ENCODE assay signal across 4 worm cellular contexts in the genomic region with DNA sequence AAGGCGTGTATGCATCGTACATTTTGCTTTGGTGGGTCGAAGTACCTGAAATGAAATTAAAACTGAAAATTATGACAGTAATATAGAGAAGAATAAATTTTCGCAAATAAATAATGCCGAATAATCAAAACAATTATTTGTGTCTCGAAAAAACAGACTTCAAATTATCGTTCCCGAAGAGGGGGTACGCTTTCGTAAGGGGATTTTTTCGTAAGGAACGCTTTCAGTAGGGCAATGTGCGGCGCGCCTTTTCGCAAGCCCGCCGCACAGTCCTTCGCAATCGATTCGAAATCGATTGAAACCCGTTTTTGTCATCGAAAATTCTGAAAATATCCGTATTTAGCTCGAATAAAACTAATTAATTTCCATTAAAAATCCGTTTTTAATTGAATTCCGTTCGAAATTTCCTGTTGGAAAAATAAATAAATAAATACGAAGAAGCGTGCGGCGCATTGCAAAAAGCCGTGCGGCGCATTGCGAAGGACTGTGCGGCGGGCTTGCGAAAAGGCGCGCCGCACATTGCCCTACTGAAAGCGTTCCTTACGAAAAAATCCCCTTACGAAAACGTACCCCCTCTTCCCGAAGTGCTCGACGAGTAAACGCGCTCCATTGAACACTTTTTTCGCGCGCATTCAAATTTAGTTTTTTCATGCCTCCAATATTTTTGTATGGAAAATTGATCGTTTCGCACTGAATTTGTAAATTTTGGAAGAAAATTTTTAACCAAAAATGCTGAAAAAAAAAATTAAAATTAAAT.
TF ChIP-seq lines count a peak whose summit lies in the region.
"Not testable (repeated sequence)": the region's sequence is repeated elsewhere in the genome, so short reads cannot be mapped to it uniquely, and the experiment has no call there.

Gene vps-39 (minus strand): TSS at position 51 of the 757 bp plus-strand sequence.

TF ChIP-seq in whole organism, L2 larva, 48 proteins besides CTCF, POLR2A, EP300 and RAD21:
- TF ChIP-seq gmeb-1 (tag; optimal IDR thresholded peaks at IDR 0.05; lab: Kevin White, UChicago) (peak; percentile 8), lin-13 (GFP tag; optimal IDR thresholded peaks at IDR 0.05; lab: Kevin White, UChicago) (peak; percentile 4), nhr-129 (tag; optimal IDR thresholded peaks at IDR 0.05; lab: Kevin White, UChicago) (peak; percentile 5), F13H6.1 (tag; optimal IDR thresholded peaks at IDR 0.05; lab: Kevin White, UChicago) (peak; percentile 58), unc-55 (GFP tag; optimal IDR thresholded peaks at IDR 0.05; lab: Kevin White, UChicago) (peak; percentile 25), sma-3 (GFP tag; optimal IDR thresholded peaks at IDR 0.05; lab: Kevin White, UChicago) (peak; percentile 28), lsy-2 (tag; optimal IDR thresholded peaks at IDR 0.05; lab: Kevin White, UChicago) (peak in 1 of 2 experiments; percentile 35), sma-9 (GFP tag; optimal IDR thresholded peaks at IDR 0.05; lab: Kevin White, UChicago) (peak; percentile 28)
- not testable (repeated sequence) for TF ChIP-seq sma-9 (tag; optimal IDR thresholded peaks at IDR 0.05; lab: Kevin White, UChicago)

TF ChIP-seq in whole organism, L4 larva, 104 proteins besides CTCF, POLR2A, EP300 and RAD21 (continues in another document):
- TF ChIP-seq T26A8.4 (GFP tag; IDR thresholded peaks at IDR 0.05; lab: Robert Waterston, UW), result peak; percentile 96
- peak; percentile 47 for TF ChIP-seq duxl-1 (tag; optimal IDR thresholded peaks at IDR 0.05; lab: Kevin White, UChicago; ENCODE audit: poor library complexity)
- TF ChIP-seq lin-1 (GFP tag; IDR thresholded peaks at IDR 0.05; lab: Robert Waterston, UW), result peak; percentile 68
- peak; percentile 94 for TF ChIP-seq D1046.2 (GFP tag; IDR thresholded peaks at IDR 0.05; lab: Robert Waterston, UW)
- TF ChIP-seq mes-2 (tag; optimal IDR thresholded peaks at IDR 0.05; lab: Kevin White, UChicago; ENCODE audit: poor library complexity, severe bottlenecking), result peak; percentile 57
- peak; percentile 86 for TF ChIP-seq Y48G9A.11 (GFP tag; IDR thresholded peaks at IDR 0.05; lab: Robert Waterston, UW)
- TF ChIP-seq hlh-11 (tag; optimal IDR thresholded peaks at IDR 0.05; lab: Kevin White, UChicago), result peak; percentile 54
- peak; percentile 90 for TF ChIP-seq snpc-1.2 (GFP tag; IDR thresholded peaks at IDR 0.05; lab: Robert Waterston, UW)
- peak; percentile 86 for TF ChIP-seq pha-4 (GFP tag; IDR thresholded peaks at IDR 0.05; lab: Robert Waterston, UW)
- TF ChIP-seq pha-4 (tag; optimal IDR thresholded peaks at IDR 0.05; lab: Kevin White, UChicago), result not testable (repeated sequence)
- peak; percentile 3 for TF ChIP-seq dve-1 (tag; optimal IDR thresholded peaks at IDR 0.05; lab: Kevin White, UChicago; ENCODE audit: insufficient read depth)
- TF ChIP-seq F37D6.2 (tag; optimal IDR thresholded peaks at IDR 0.05; lab: Kevin White, UChicago), result peak; percentile 32
- peak; percentile 72; the same call in 1 of the 2 replicates for TF ChIP-seq nhr-41 (GFP tag; IDR thresholded peaks at IDR 0.05; lab: Robert Waterston, UW)
- TF ChIP-seq hmg-1.1 (GFP tag; IDR thresholded peaks at IDR 0.05; lab: Robert Waterston, UW), result peak; percentile 95
- peak; percentile 43 for TF ChIP-seq unc-130 (GFP tag; optimal IDR thresholded peaks at IDR 0.05; lab: Kevin White, UChicago)
- TF ChIP-seq php-3 (GFP tag; IDR thresholded peaks at IDR 0.05; lab: Robert Waterston, UW), result peak; percentile 86
- TF ChIP-seq nhr-42 (GFP tag; IDR thresholded peaks at IDR 0.05; lab: Robert Waterston, UW), result peak; percentile 95
- TF ChIP-seq nhr-102 (tag; optimal IDR thresholded peaks at IDR 0.05; lab: Kevin White, UChicago), result peak; percentile 45
- 0 out of 2 replicates have a peak, but pooled peaks have one; percentile 54 for TF ChIP-seq Y75B8A.6 (GFP tag; IDR thresholded peaks at IDR 0.05; lab: Robert Waterston, UW)
- peak; percentile 71; the same call in 1 of the 2 replicates for TF ChIP-seq daf-8 (GFP tag; IDR thresholded peaks at IDR 0.05; lab: Robert Waterston, UW)
- TF ChIP-seq ceh-44 (GFP tag; IDR thresholded peaks at IDR 0.05; lab: Robert Waterston, UW), result peak; percentile 89
- TF ChIP-seq Y105C5A.15 (GFP tag; IDR thresholded peaks at IDR 0.05; lab: Robert Waterston, UW), result peak; percentile 67; the same call in 1 of the 2 replicates

TF ChIP-seq in whole organism, late embryonic, 69 proteins besides CTCF, POLR2A, EP300 and RAD21:
- TF ChIP-seq ttx-3 (tag; optimal IDR thresholded peaks at IDR 0.05; lab: Kevin White, UChicago) (peak; percentile 0), C08G9.2 (tag; optimal IDR thresholded peaks at IDR 0.05; lab: Kevin White, UChicago) (peak; percentile 20), madf-2 (tag; optimal IDR thresholded peaks at IDR 0.05; lab: Kevin White, UChicago) (peak; percentile 13), nfya-1 (tag; optimal IDR thresholded peaks at IDR 0.05; lab: Kevin White, UChicago) (peak; percentile 31), zip-5 (tag; optimal IDR thresholded peaks at IDR 0.05; lab: Kevin White, UChicago) (peak; percentile 26), sox-2 (GFP tag; IDR thresholded peaks at IDR 0.05; lab: Robert Waterston, UW) (peak; percentile 62), ceh-45 (GFP tag; IDR thresholded peaks at IDR 0.05; lab: Robert Waterston, UW) (peak; percentile 61; the same call in 1 of the 2 replicates), tbx-2 (tag; optimal IDR thresholded peaks at IDR 0.05; lab: Kevin White, UChicago) (peak; percentile 50), hlh-13 (GFP tag; optimal IDR thresholded peaks at IDR 0.05; lab: Kevin White, UChicago) (peak; percentile 11), ceh-14 (tag; optimal IDR thresholded peaks at IDR 0.05; lab: Kevin White, UChicago) (peak; percentile 60), elt-2 (tag; optimal IDR thresholded peaks at IDR 0.05; lab: Kevin White, UChicago) (peak; percentile 32), K09A11.1 (tag; optimal IDR thresholded peaks at IDR 0.05; lab: Kevin White, UChicago; ENCODE audit: insufficient read depth) (peak; percentile 15), F13H6.1 (tag; optimal IDR thresholded peaks at IDR 0.05; lab: Kevin White, UChicago) (peak; percentile 3), ref-2 (tag; optimal IDR thresholded peaks at IDR 0.05; lab: Kevin White, UChicago) (peak; percentile 52), unc-3 (GFP tag; conservative IDR thresholded peaks at IDR 0.05; lab: Robert Waterston, UW) (0 out of 2 replicates have a peak, but pooled peaks have one; percentile 22), ceh-2 (tag; optimal IDR thresholded peaks at IDR 0.05; lab: Kevin White, UChicago) (peak; percentile 3), ceh-34 (tag; optimal IDR thresholded peaks at IDR 0.05; lab: Kevin White, UChicago) (peak; percentile 27), ceh-31 (tag; optimal IDR thresholded peaks at IDR 0.05; lab: Kevin White, UChicago) (peak; percentile 75)
- TF ChIP-seq unc-3 (tag; optimal IDR thresholded peaks at IDR 0.05; lab: Kevin White, UChicago), result not testable (repeated sequence)

TF ChIP-seq in whole organism, mixed stage, embryonic, 35 proteins besides CTCF, POLR2A, EP300 and RAD21:
- peak; percentile 44 for TF ChIP-seq mls-2 (tag; optimal IDR thresholded peaks at IDR 0.05; lab: Kevin White, UChicago)
- TF ChIP-seq sptf-1 (tag; optimal IDR thresholded peaks at IDR 0.05; lab: Kevin White, UChicago), result peak; percentile 65
- TF ChIP-seq M03D4.4 (tag; optimal IDR thresholded peaks at IDR 0.05; lab: Kevin White, UChicago), result peak; percentile 23
- peak; percentile 34 for TF ChIP-seq drap-1 (GFP tag; optimal IDR thresholded peaks at IDR 0.05; lab: Kevin White, UChicago)
- peak; percentile 45 for TF ChIP-seq unc-120 (tag; optimal IDR thresholded peaks at IDR 0.05; lab: Kevin White, UChicago; ENCODE audit: poor library complexity, severe bottlenecking)
TF ChIP-seq in whole organism, mixed stage, embryonic: peak in this region for 5; not testable (repeated sequence) for 30.
